Worm (Caenorhabditis elegans): ENCODE results near the gene T02H6.4.

T02H6.4 gene

DNA sequence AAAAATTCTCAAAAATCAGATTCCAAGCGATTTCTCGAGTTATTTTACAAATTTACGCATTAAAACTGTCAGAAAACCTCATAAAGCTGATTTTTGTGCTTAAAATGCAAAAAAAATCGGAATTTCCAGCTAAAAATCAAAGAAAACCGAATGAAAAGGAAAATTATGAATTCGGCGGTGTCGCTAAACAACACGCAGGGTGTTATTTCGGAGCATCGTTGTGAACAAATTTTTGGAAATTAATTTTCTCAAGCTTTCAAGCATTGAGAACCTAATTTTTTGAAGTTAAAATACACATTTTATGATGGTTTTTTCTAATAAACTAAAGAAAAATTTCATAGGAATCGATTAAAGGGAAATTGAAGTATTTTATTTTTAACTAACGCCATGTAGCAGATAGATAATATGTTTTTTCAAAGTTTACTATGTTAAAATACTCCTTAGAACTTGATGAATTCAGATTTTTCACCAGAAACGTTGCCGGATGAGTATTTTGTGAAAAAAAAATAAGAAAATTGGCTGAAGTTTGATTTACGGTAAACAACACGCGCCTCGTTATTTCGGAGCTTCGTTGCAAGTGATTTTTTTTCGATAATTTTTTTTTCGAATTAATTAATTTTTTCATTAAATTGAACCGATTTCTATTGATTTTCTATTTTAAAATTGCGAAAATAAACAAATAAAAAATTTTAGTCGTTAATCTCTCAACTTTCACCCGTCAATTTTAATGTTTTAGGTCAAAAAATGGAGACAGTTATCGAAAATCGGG is 11.7 kb downstream of the T02H6.4 start, which contains the start of gene thoc-1:
Gene thoc-1 (plus strand): TSS at position 737 of the 769 bp plus-strand sequence.
- TF ChIP-seq ama-1 (optimal IDR thresholded peaks at IDR 0.05) = no peak
- no peak for TF ChIP-seq unc-62 (GFP tag; optimal IDR thresholded peaks at IDR 0.05)

DNA sequence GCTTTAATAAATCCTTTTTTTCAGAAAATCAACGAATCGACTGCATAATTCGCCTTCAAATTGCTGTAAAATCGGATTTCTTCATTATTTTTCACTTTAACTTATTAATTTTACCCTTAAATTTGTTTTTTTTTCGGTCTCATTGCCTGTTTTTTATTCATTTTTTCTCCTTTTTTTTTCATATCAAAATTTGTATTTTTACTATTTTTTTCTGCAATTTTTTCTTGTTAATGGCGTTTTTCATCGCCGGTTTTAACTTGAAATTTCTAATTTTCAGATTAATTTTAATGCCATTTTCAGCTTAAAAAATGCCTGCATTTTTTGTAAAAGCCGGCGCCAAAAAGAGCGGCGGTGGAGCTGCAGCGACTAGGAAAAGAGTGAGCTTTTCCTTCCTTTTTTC is 19.2 kb downstream of the T02H6.4 start, which contains the start of gene T02H6.1:
Gene T02H6.1 (plus strand): TSS at position 301 of the 400 bp plus-strand sequence.
- TF ChIP-seq lin-39 (tag; optimal IDR thresholded peaks at IDR 0.05) = no peak
- TF ChIP-seq tbx-2 (tag; optimal IDR thresholded peaks at IDR 0.05) = no peak
- TF ChIP-seq nhr-28 (tag; optimal IDR thresholded peaks at IDR 0.05) = no peak

DNA sequence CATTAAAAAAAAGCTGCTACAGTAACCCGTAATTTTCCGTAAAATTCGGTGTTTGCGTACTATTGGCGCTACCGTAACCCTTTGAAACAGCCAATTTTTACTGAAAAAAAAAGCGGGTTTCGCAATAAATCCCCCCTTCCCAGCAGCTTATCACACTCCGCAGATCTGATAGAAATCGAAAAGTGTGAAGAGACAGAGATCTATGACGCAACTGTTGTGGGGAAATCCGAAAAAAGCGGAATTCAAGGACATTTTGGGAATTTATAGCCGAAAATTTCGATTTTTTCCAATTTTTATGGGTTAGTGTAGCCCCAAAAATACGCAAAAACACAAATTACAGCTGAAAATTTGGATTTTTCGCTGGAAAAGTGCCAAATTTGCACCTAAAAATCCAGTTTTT is 32.1 kb downstream of the T02H6.4 start:
- TF ChIP-seq nhr-76 (tag; optimal IDR thresholded peaks at IDR 0.05) (no peak), eor-1 (tag; optimal IDR thresholded peaks at IDR 0.05) (no peak), skn-1 (tag; optimal IDR thresholded peaks at IDR 0.05) (no peak), fos-1 (tag; optimal IDR thresholded peaks at IDR 0.05) (no peak), fkh-10 (GFP tag; optimal IDR thresholded peaks at IDR 0.05) (no peak), lin-15B (tag; optimal IDR thresholded peaks at IDR 0.05) (no peak), ama-1 (optimal IDR thresholded peaks at IDR 0.05) (no peak), snpc-4 (tag; optimal IDR thresholded peaks at IDR 0.05) (no peak), nhr-43 (tag; optimal IDR thresholded peaks at IDR 0.05; ENCODE audit: poor library complexity, severe bottlenecking) (no peak), aly-2 (tag; optimal IDR thresholded peaks at IDR 0.05) (no peak), ceh-9 (tag; optimal IDR thresholded peaks at IDR 0.05) (no peak), egl-27 (tag; optimal IDR thresholded peaks at IDR 0.05) (no peak), daf-12 (tag; optimal IDR thresholded peaks at IDR 0.05) (no peak), hmg-11 (tag; optimal IDR thresholded peaks at IDR 0.05) (no peak), elt-3 (tag; optimal IDR thresholded peaks at IDR 0.05) (no peak), elt-1 (tag; optimal IDR thresholded peaks at IDR 0.05) (no peak), nhr-12 (tag; optimal IDR thresholded peaks at IDR 0.05) (no peak)

ce11 chrII:723488-723887 is 33.6 kb downstream of the T02H6.4 start, which contains the start of gene rfip-2:
Gene rfip-2, plus strand, starts transcription at chrII:723788.
- TF ChIP-seq hmg-11 (tag; optimal IDR thresholded peaks at IDR 0.05) = no peak
- TF ChIP-seq nhr-67 (tag; optimal IDR thresholded peaks at IDR 0.05) = no peak
- TF ChIP-seq nhr-237 (tag; optimal IDR thresholded peaks at IDR 0.05) = no peak
- TF ChIP-seq fkh-2 (tag; optimal IDR thresholded peaks at IDR 0.05) = no peak
- no peak for TF ChIP-seq zag-1 (tag; optimal IDR thresholded peaks at IDR 0.05)
- no peak for TF ChIP-seq lin-39 (tag; optimal IDR thresholded peaks at IDR 0.05)
- TF ChIP-seq nhr-25 (tag; optimal IDR thresholded peaks at IDR 0.05) = no peak
- TF ChIP-seq eor-1 (tag; optimal IDR thresholded peaks at IDR 0.05) = no peak

ce11 chrII:724004-724403 is 34.2 kb downstream of the T02H6.4 start:
- TF ChIP-seq ztf-11 (tag; optimal IDR thresholded peaks at IDR 0.05) (no peak), ceh-28 (tag; optimal IDR thresholded peaks at IDR 0.05) (peak; percentile 99)

DNA sequence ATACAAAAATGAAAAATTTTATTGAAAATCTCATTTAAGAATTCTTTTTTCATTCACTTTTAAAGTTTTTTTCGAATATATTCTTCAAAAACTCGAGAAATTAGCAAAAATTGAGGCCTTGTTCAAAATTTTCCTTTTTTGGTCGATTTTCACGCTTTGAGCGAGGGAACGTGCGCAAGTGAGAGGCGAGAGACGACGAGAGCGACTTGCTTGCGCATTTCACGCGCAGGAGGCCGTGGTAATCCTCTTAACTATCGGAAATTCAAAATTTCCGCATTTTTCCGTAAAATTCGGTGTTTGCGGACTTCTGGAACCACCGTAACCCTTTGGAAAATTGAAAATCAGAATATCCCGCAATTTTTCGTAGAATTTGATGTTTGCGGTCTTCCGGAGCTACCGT is 40.1 kb downstream of the T02H6.4 start:
- TF ChIP-seq lin-15B (tag; optimal IDR thresholded peaks at IDR 0.05) = peak; percentile 9
- no peak for TF ChIP-seq lin-39 (tag; optimal IDR thresholded peaks at IDR 0.05)

DNA sequence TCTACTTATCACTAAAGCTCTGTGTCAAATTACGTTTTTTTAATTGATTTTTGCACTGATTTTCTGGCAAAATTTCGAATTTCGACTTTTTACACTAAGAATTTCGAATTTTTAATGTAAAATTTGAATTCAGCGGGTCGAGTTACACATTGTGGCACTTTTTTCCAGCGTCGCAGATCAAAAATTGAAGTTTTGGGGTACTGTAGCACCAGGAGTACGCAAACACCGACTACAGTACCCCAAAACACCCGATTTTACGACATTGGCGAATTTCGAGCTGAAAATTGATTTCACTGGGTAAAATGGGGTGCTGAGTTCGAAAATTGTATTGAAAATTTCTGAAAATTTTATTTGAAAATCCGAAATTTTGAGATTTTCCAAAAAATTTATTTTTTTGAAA is 42.5 kb downstream of the T02H6.4 start:
- TF ChIP-seq elt-2 (tag; optimal IDR thresholded peaks at IDR 0.05) (peak; percentile 13), ceh-9 (tag; optimal IDR thresholded peaks at IDR 0.05) (no peak)

All from whole organism, L3 larva.